Worm (Caenorhabditis elegans) whole organism, young adult: ENCODE measurements around the gene gst-39.

ENCODE experiments used
- B0019.2 ChIP-seq: fragments of 200-800 bp; sonication (Bioruptor generic); conservative IDR thresholded peaks from 2 replicates; pipeline ENCODE4 v1.3.6; 2022; ENCODE audit warnings: missing genetic modification reagents, missing genetic modification characterization, missing compliant biosample characterization
- B0035.1 ChIP-seq: sonication (generic microtip); optimal IDR thresholded peaks from 2 replicates; lab custom pipeline; 2016; ENCODE audit warnings: missing genetic modification characterization, mild to moderate bottlenecking, missing compliant biosample characterization, missing genotype, missing genetic modification reagents
- B0261.1 ChIP-seq: sonication (generic microtip); optimal IDR thresholded peaks from 2 replicates; lab custom pipeline; 2016; ENCODE audit warnings: mild to moderate bottlenecking, missing genetic modification characterization, moderate library complexity, missing compliant biosample characterization
- C17E4.6 ChIP-seq: fragments of 200-800 bp; sonication (Bioruptor generic); IDR thresholded peaks from 2 replicates; pipeline ENCODE4 v1.3.6; 2022; ENCODE audit warnings: missing genetic modification reagents, missing genetic modification characterization, missing compliant biosample characterization
- D2030.7 ChIP-seq: fragments of 200-800 bp; sonication (Bioruptor generic); IDR thresholded peaks from 2 replicates; pipeline ENCODE4 v1.3.6; 2022; ENCODE audit warnings: missing genetic modification reagents, missing genetic modification characterization, missing compliant biosample characterization
- K11D2.4 ChIP-seq: fragments of 200-800 bp; sonication (Bioruptor generic); IDR thresholded peaks from 2 replicates; pipeline ENCODE4 v1.3.6; 2022; ENCODE audit warnings: missing genetic modification reagents, missing genetic modification characterization, missing compliant biosample characterization
- K12H6.12 ChIP-seq: fragments of 200-800 bp; sonication (Bioruptor generic); optimal IDR thresholded peaks from 2 replicates; lab custom pipeline; 2018; ENCODE audit warnings: mild to moderate bottlenecking, missing genetic modification characterization, missing compliant biosample characterization
- Y53G8AR.9 ChIP-seq: fragments of 200-800 bp; sonication (Bioruptor generic); conservative IDR thresholded peaks from 2 replicates; pipeline ENCODE4 v1.3.6; 2022; ENCODE audit warnings: missing genetic modification reagents, missing genetic modification characterization, missing compliant biosample characterization
- Y95B8A.8 ChIP-seq: fragments of 200-800 bp; sonication (Bioruptor generic); IDR thresholded peaks from 2 replicates; pipeline ENCODE4 v1.3.6; 2022; ENCODE audit warnings: missing genetic modification reagents, missing genetic modification characterization, missing compliant biosample characterization
- ZK185.1 ChIP-seq: sonication (generic microtip); optimal IDR thresholded peaks from 2 replicates; lab custom pipeline; 2016; ENCODE audit warnings: mild to moderate bottlenecking, missing genetic modification characterization, missing compliant biosample characterization; ENCODE audit not compliant: poor library complexity, severe bottlenecking
- aptf-2 ChIP-seq: fragments of 200-800 bp; sonication (Bioruptor generic); conservative IDR thresholded peaks from 2 replicates; pipeline ENCODE4 v1.3.6; 2022; ENCODE audit warnings: missing genetic modification reagents, missing genetic modification characterization, missing compliant biosample characterization
- athp-1 ChIP-seq: sonication (generic microtip); optimal IDR thresholded peaks from 2 replicates; lab custom pipeline; 2017; ENCODE audit warnings: mild to moderate bottlenecking, missing genetic modification characterization, missing compliant biosample characterization
- attf-3 ChIP-seq: fragments of 200-800 bp; sonication (Bioruptor generic); conservative IDR thresholded peaks from 2 replicates; pipeline ENCODE4 v1.3.6; 2022; ENCODE audit warnings: missing genetic modification reagents, missing genetic modification characterization, missing compliant biosample characterization
- attf-5 ChIP-seq: fragments of 200-800 bp; sonication (Bioruptor generic); optimal IDR thresholded peaks from 2 replicates; lab custom pipeline; 2018; ENCODE audit warnings: mild to moderate bottlenecking, missing genetic modification characterization, missing compliant biosample characterization
- ccch-3 ChIP-seq: fragments of 200-800 bp; sonication (Bioruptor generic); optimal IDR thresholded peaks from 2 replicates; lab custom pipeline; 2018; ENCODE audit warnings: mild to moderate bottlenecking, missing genetic modification characterization, missing compliant biosample characterization
- cebp-1 ChIP-seq, 2 experiments: fragments of 200-800 bp in 1 of 2; sonication (Bioruptor generic) in 1 of 2; sonication (generic microtip) in 1 of 2; IDR thresholded peaks in 1 of 2; optimal IDR thresholded peaks in 1 of 2; 2 replicates each; pipeline versions ENCODE4 v1.3.6 to Lab custom; 2017 to 2022; ENCODE audit warnings: missing compliant biosample characterization in 2 of 2, missing genetic modification characterization in 2 of 2, mild to moderate bottlenecking in 1 of 2, missing genetic modification reagents in 1 of 2, moderate library complexity in 1 of 2
- cebp-2 ChIP-seq: fragments of 200-800 bp; sonication (Bioruptor generic); IDR thresholded peaks from 2 replicates; pipeline ENCODE4 v1.3.6; 2022; ENCODE audit warnings: missing genetic modification characterization, missing compliant biosample characterization
- ceh-40 ChIP-seq: fragments of 200-800 bp; sonication (Bioruptor generic); IDR thresholded peaks from 2 replicates; pipeline ENCODE4 v1.3.6; 2022; ENCODE audit warnings: missing genetic modification characterization, missing compliant biosample characterization
- ceh-79 ChIP-seq: sonication (generic microtip); optimal IDR thresholded peaks from 2 replicates; lab custom pipeline; 2017; ENCODE audit warnings: mild to moderate bottlenecking, missing genetic modification characterization, missing compliant biosample characterization
- dpl-1 ChIP-seq: fragments of 150-350 bp; optimal IDR thresholded peaks from 2 replicates; lab custom pipeline; 2014; ENCODE audit warnings: missing biosample characterization, missing genetic modification reagents, missing genetic modification characterization
- egl-44 ChIP-seq: fragments of 200-800 bp; sonication (Bioruptor generic); IDR thresholded peaks from 2 replicates; pipeline ENCODE4 v1.3.6; 2022; ENCODE audit warnings: missing genetic modification reagents, missing genetic modification characterization, missing compliant biosample characterization
- egrh-3 ChIP-seq: fragments of 200-800 bp; sonication (Bioruptor generic); IDR thresholded peaks from 2 replicates; pipeline ENCODE4 v1.3.6; 2022; ENCODE audit warnings: missing genetic modification reagents, missing genetic modification characterization, missing compliant biosample characterization
- gei-17 ChIP-seq: fragments of 200-800 bp; sonication (Bioruptor generic); optimal IDR thresholded peaks from 2 replicates; lab custom pipeline; 2018; ENCODE audit warnings: mild to moderate bottlenecking, missing genetic modification characterization, missing compliant biosample characterization
- hlh-12 ChIP-seq: sonication (generic microtip); optimal IDR thresholded peaks from 2 replicates; lab custom pipeline; 2016; ENCODE audit warnings: missing genetic modification characterization, missing compliant biosample characterization
- let-607 ChIP-seq, 2 experiments: fragments of 200-800 bp in 1 of 2; sonication (Bioruptor generic) in 1 of 2; sonication (generic microtip) in 1 of 2; optimal IDR thresholded peaks; 2 replicates each; lab custom pipeline; 2016 to 2018; ENCODE audit warnings: mild to moderate bottlenecking in 2 of 2, missing compliant biosample characterization in 2 of 2, missing genetic modification characterization in 2 of 2, moderate library complexity in 2 of 2, missing genotype in 1 of 2
- lin-35 ChIP-seq, 3 experiments: fragments of 150-350 bp in 2 of 3; sonication (generic microtip) in 1 of 3; optimal IDR thresholded peaks; 2 replicates each; lab custom pipeline; 2014 to 2018; ENCODE audit warnings: missing biosample characterization in 3 of 3, missing genetic modification characterization in 3 of 3, missing genetic modification reagents in 3 of 3
- lsl-1 ChIP-seq: fragments of 200-800 bp; sonication (Bioruptor generic); optimal IDR thresholded peaks from 2 replicates; lab custom pipeline; 2018; ENCODE audit warnings: mild to moderate bottlenecking, missing genetic modification characterization, moderate library complexity, missing compliant biosample characterization
- madf-8 ChIP-seq: fragments of 200-800 bp; sonication (Bioruptor generic); conservative IDR thresholded peaks from 2 replicates; pipeline ENCODE4 v1.3.6; 2022; ENCODE audit warnings: missing genetic modification reagents, missing genetic modification characterization, missing compliant biosample characterization
- mcd-1 ChIP-seq: fragments of 200-800 bp; sonication (Bioruptor generic); IDR thresholded peaks from 2 replicates; pipeline ENCODE4 v1.3.6; 2022; ENCODE audit warnings: missing genetic modification reagents, missing genetic modification characterization, missing compliant biosample characterization
- mxl-1 ChIP-seq: sonication (generic microtip); optimal IDR thresholded peaks from 2 replicates; lab custom pipeline; 2016; ENCODE audit warnings: missing genetic modification characterization, missing compliant biosample characterization
- nfya-1 ChIP-seq: sonication (generic microtip); optimal IDR thresholded peaks from 2 replicates; lab custom pipeline; 2017; ENCODE audit warnings: antibody characterized with exemption, missing compliant biosample characterization, missing genetic modification characterization, borderline replicate concordance; ENCODE audit not compliant: insufficient read depth
- nhr-80 ChIP-seq: sonication (generic microtip); optimal IDR thresholded peaks from 2 replicates; lab custom pipeline; 2016; ENCODE audit warnings: missing genetic modification characterization, missing compliant biosample characterization
- nhr-90 ChIP-seq: sonication (generic microtip); optimal IDR thresholded peaks from 2 replicates; lab custom pipeline; 2016; ENCODE audit warnings: missing genotype, mild to moderate bottlenecking, missing genetic modification characterization, missing compliant biosample characterization
- rpc-1 ChIP-seq, 2 experiments: fragments of 150-350 bp in 1 of 2; sonication (generic microtip) in 1 of 2; optimal IDR thresholded peaks; 2 replicates each; lab custom pipeline; 2014 to 2018; ENCODE audit warnings: missing biosample characterization in 1 of 2, missing genetic modification characterization in 1 of 2, missing genetic modification reagents in 1 of 2, missing genotype in 1 of 2
- unc-130 ChIP-seq: sonication (generic microtip); optimal IDR thresholded peaks from 2 replicates; lab custom pipeline; 2016; ENCODE audit warnings: missing genetic modification reagents, missing genetic modification characterization, missing compliant biosample characterization
- unc-62 ChIP-seq: fragments of 150-350 bp; optimal IDR thresholded peaks from 2 replicates; lab custom pipeline; 2014; ENCODE audit warnings: missing biosample characterization, missing genetic modification reagents, missing genetic modification characterization
- zfh-2 ChIP-seq: fragments of 200-800 bp; sonication (Bioruptor generic); conservative IDR thresholded peaks from 2 replicates; pipeline ENCODE4 v1.3.6; 2022; ENCODE audit warnings: missing genetic modification reagents, missing genetic modification characterization, missing compliant biosample characterization
- ztf-22 ChIP-seq: fragments of 200-800 bp; sonication (Bioruptor generic); optimal IDR thresholded peaks from 2 replicates; lab custom pipeline; 2018; ENCODE audit warnings: mild to moderate bottlenecking, missing genetic modification characterization, moderate library complexity, missing compliant biosample characterization
- ztf-28 ChIP-seq: fragments of 200-800 bp; sonication (Bioruptor generic); IDR thresholded peaks from 2 replicates; pipeline ENCODE4 v1.3.6; 2022; ENCODE audit warnings: missing genetic modification reagents, missing genetic modification characterization, missing compliant biosample characterization
- ztf-3 ChIP-seq: fragments of 200-800 bp; sonication (Bioruptor generic); optimal IDR thresholded peaks from 2 replicates; lab custom pipeline; 2018; ENCODE audit warnings: mild to moderate bottlenecking, missing genetic modification characterization, missing compliant biosample characterization

gst-39 gene

ce11 chrII:15197500-15197899, 25.8 kb upstream of the gst-39 start:
- TF ChIP-seq nhr-80 (tag; lab: Kevin White, UChicago), result peak; percentile 77
- 0 out of 2 replicates have a peak, but pooled peaks have one; percentile 15 for TF ChIP-seq ztf-28 (GFP tag; lab: Robert Waterston, UW)
- 0 out of 2 replicates have a peak, but pooled peaks have one; percentile 42 for TF ChIP-seq Y53G8AR.9
- TF ChIP-seq attf-5 (GFP tag; lab: Kevin White, UChicago), result peak; percentile 37
- TF ChIP-seq unc-130 (GFP tag; lab: Kevin White, UChicago), result no peak
- no peak for TF ChIP-seq B0035.1 (tag; lab: Kevin White, UChicago)
- no peak for TF ChIP-seq cebp-1 (GFP tag; IDR thresholded peaks at IDR 0.05; lab: Robert Waterston, UW)
- peak; percentile 23 for TF ChIP-seq cebp-1 (tag; optimal IDR thresholded peaks at IDR 0.05; lab: Kevin White, UChicago)
- no peak for TF ChIP-seq unc-62

ce11 chrII:15196433-15196832, 24.7 kb upstream of the gst-39 start, which contains the start of gene spsb-1:
Gene spsb-1 (plus strand): TSS chrII:15196733.
- no peak for TF ChIP-seq unc-130 (GFP tag; lab: Kevin White, UChicago)
- no peak for TF ChIP-seq cebp-1 (GFP tag; IDR thresholded peaks at IDR 0.05; lab: Robert Waterston, UW)
- no peak for TF ChIP-seq cebp-1 (tag; optimal IDR thresholded peaks at IDR 0.05; lab: Kevin White, UChicago)
- TF ChIP-seq C17E4.6 (GFP tag; lab: Robert Waterston, UW), result no peak
- TF ChIP-seq zfh-2 (GFP tag; lab: Robert Waterston, UW), result no peak

ce11 chrII:15195346-15195745, 23.6 kb upstream of the gst-39 start:
- TF ChIP-seq dpl-1 (GFP tag; lab: Kevin White, UChicago) (no peak), athp-1 (tag; lab: Kevin White, UChicago) (no peak)
- TF ChIP-seq, all 124 proteins: peak for 0

DNA sequence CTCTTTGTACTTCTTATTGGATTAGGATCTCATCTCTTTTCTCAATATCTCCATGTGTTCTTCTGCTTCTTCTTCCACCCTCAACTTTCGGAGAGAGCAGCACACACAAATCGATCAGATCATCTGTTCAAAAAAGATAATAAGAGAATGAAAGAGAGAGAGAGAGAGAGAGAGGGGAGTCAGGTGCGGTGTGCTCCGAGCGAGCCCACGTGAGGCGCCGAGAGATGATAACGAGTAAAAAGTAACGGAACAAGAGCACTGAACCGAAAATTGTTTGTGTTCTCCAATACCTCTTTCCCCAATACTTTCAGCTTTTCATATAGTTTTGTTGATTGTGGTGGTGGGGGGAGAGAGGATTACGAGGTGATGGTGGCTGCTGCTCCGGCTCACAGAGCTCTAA, 22.2 kb upstream of the gst-39 start:
- TF ChIP-seq lin-35 (GFP tag; optimal IDR thresholded peaks at IDR 0.05; lab: Kevin White, UChicago) (no peak), ZK185.1 (tag; lab: Kevin White, UChicago) (no peak), cebp-2 (no peak), egl-44 (GFP tag; lab: Robert Waterston, UW) (no peak), madf-8 (GFP tag; lab: Robert Waterston, UW) (no peak), hlh-12 (tag; lab: Kevin White, UChicago) (no peak), let-607 (tag; optimal IDR thresholded peaks at IDR 0.05; lab: Kevin White, UChicago) (no peak), mcd-1 (GFP tag; lab: Robert Waterston, UW) (peak; percentile 5; the same call in 1 of the 2 replicates), gei-17 (GFP tag; lab: Kevin White, UChicago) (no peak), ztf-3 (GFP tag; lab: Kevin White, UChicago) (no peak), mxl-1 (tag; lab: Kevin White, UChicago) (no peak), nhr-80 (tag; lab: Kevin White, UChicago) (peak; percentile 86), egrh-3 (peak; percentile 32; the same call in 1 of the 2 replicates), rpc-1 (optimal IDR thresholded peaks at IDR 0.05; lab: Kevin White, UChicago) (no peak), rpc-1 (tag; optimal IDR thresholded peaks at IDR 0.05; lab: Kevin White, UChicago) (no peak), K11D2.4 (no peak), nhr-90 (tag; lab: Kevin White, UChicago) (no peak), K12H6.12 (peak; percentile 32), B0019.2 (GFP tag; lab: Robert Waterston, UW) (no peak), attf-5 (GFP tag; lab: Kevin White, UChicago) (peak; percentile 43), unc-130 (GFP tag; lab: Kevin White, UChicago) (no peak), ceh-79 (tag; lab: Kevin White, UChicago) (no peak), attf-3 (no peak), cebp-1 (GFP tag; IDR thresholded peaks at IDR 0.05; lab: Robert Waterston, UW) (no peak), cebp-1 (tag; optimal IDR thresholded peaks at IDR 0.05; lab: Kevin White, UChicago) (peak; percentile 46), ztf-22 (GFP tag; lab: Kevin White, UChicago) (peak; percentile 26), zfh-2 (GFP tag; lab: Robert Waterston, UW) (peak; percentile 57), aptf-2 (no peak), ccch-3 (no peak), B0261.1 (tag; lab: Kevin White, UChicago) (no peak), lsl-1 (GFP tag; lab: Kevin White, UChicago) (no peak), nfya-1 (tag; lab: Kevin White, UChicago) (no peak), ceh-40 (GFP tag; lab: Robert Waterston, UW) (no peak), D2030.7 (GFP tag; lab: Robert Waterston, UW) (no peak), Y95B8A.8 (GFP tag; lab: Robert Waterston, UW) (no peak)
